Worm (Caenorhabditis elegans): ENCODE measurements around the gene cutl-15.

Gene cutl-15

ce11 chrII:8899357-8899748 lies 48.1 kb downstream of the cutl-15 start:
- peak; percentile 29 for TF ChIP-seq pha-2 (tag; optimal IDR thresholded peaks at IDR 0.05)
- TF ChIP-seq ceh-34 (tag; optimal IDR thresholded peaks at IDR 0.05): peak; percentile 24
- TF ChIP-seq gmeb-2 (tag; optimal IDR thresholded peaks at IDR 0.05): no peak
- TF ChIP-seq tbx-2 (tag; optimal IDR thresholded peaks at IDR 0.05): peak; percentile 30

- TF ChIP-seq ttx-3 (tag; optimal IDR thresholded peaks at IDR 0.05) (no peak), unc-42 (tag; optimal IDR thresholded peaks at IDR 0.05) (peak; percentile 29), ceh-34 (tag; optimal IDR thresholded peaks at IDR 0.05) (peak; percentile 52), rnt-1 (tag; optimal IDR thresholded peaks at IDR 0.05) (no peak), unc-55 (GFP tag; optimal IDR thresholded peaks at IDR 0.05) (peak; percentile 6), tbx-2 (tag; optimal IDR thresholded peaks at IDR 0.05) (peak; percentile 15), ceh-19 (GFP tag; optimal IDR thresholded peaks at IDR 0.05) (peak; percentile 52)
These were observed 48.7 kb downstream of the cutl-15 start for ce11 chrII:8898582-8899356.

ce11 chrII:8897244-8897643 lies 50.2 kb downstream of the cutl-15 start:
- TF ChIP-seq ref-2 (tag; optimal IDR thresholded peaks at IDR 0.05) (peak; percentile 57), unc-42 (tag; optimal IDR thresholded peaks at IDR 0.05) (peak; percentile 0), madf-2 (tag; optimal IDR thresholded peaks at IDR 0.05) (no peak)

ce11 chrII:8896541-8896940 lies 50.9 kb downstream of the cutl-15 start, which contains the start of gene lat-1:
Gene lat-1, plus strand, starts transcription at chrII:8896841.
- TF ChIP-seq ceh-34 (tag; optimal IDR thresholded peaks at IDR 0.05) (peak; percentile 2), K02D7.2 (tag; optimal IDR thresholded peaks at IDR 0.05) (no peak), dmd-4 (tag; optimal IDR thresholded peaks at IDR 0.05; ENCODE audit: borderline replicate concordance) (no peak), ceh-22 (tag; optimal IDR thresholded peaks at IDR 0.05) (no peak)

ce11 chrII:8895895-8896294 lies 51.6 kb downstream of the cutl-15 start:
- TF ChIP-seq elt-2 (tag; optimal IDR thresholded peaks at IDR 0.05): no peak
- no peak for TF ChIP-seq lim-6 (tag; optimal IDR thresholded peaks at IDR 0.05)
- TF ChIP-seq pha-2 (tag; optimal IDR thresholded peaks at IDR 0.05): no peak
- no peak for TF ChIP-seq pag-3 (tag; optimal IDR thresholded peaks at IDR 0.05; ENCODE audit: borderline replicate concordance)
- TF ChIP-seq sdc-2 (tag; optimal IDR thresholded peaks at IDR 0.05): no peak
- no peak for TF ChIP-seq ceh-31 (tag; optimal IDR thresholded peaks at IDR 0.05)
- TF ChIP-seq ref-2 (tag; optimal IDR thresholded peaks at IDR 0.05): no peak
- no peak for TF ChIP-seq odd-2 (tag; optimal IDR thresholded peaks at IDR 0.05)
- TF ChIP-seq fkh-6 (tag; optimal IDR thresholded peaks at IDR 0.05): no peak
- TF ChIP-seq ceh-18 (tag; optimal IDR thresholded peaks at IDR 0.05): no peak
- no peak for TF ChIP-seq pros-1 (tag; optimal IDR thresholded peaks at IDR 0.05)

ce11 chrII:8895398-8895797 lies 52.1 kb downstream of the cutl-15 start:
- no peak for TF ChIP-seq pha-2 (tag; optimal IDR thresholded peaks at IDR 0.05)
- no peak for TF ChIP-seq madf-2 (tag; optimal IDR thresholded peaks at IDR 0.05)
- no peak for TF ChIP-seq C08G9.2 (tag; optimal IDR thresholded peaks at IDR 0.05)
- no peak for TF ChIP-seq hlh-30 (tag; optimal IDR thresholded peaks at IDR 0.05; ENCODE audit: insufficient read depth)
- no peak for TF ChIP-seq che-1 (tag; optimal IDR thresholded peaks at IDR 0.05)
- TF ChIP-seq Y22D7AL.16 (tag; optimal IDR thresholded peaks at IDR 0.05): no peak
- TF ChIP-seq ceh-45 (GFP tag; IDR thresholded peaks at IDR 0.05): no peak
- no peak for TF ChIP-seq unc-3 (GFP tag; conservative IDR thresholded peaks at IDR 0.05)
- no peak for TF ChIP-seq unc-3 (tag; optimal IDR thresholded peaks at IDR 0.05)
- no peak for TF ChIP-seq ceh-2 (tag; optimal IDR thresholded peaks at IDR 0.05)
- TF ChIP-seq nhr-11 (tag; optimal IDR thresholded peaks at IDR 0.05): no peak

Measured in whole organism, late embryonic.